Fruit fly (Drosophila melanogaster) whole organism, embryonic: ENCODE data around the gene pbl.

Experiments used
- B-H1 ChIP-seq: fragments of 200-800 bp; sonication (Bioruptor generic); IDR thresholded peaks from 3 replicates; pipeline ENCODE4 v1.3.6; 2022; ENCODE audit warnings: missing biosample characterization, missing genetic modification characterization
- CG10565 ChIP-seq: fragments of 200-800 bp; sonication (Bioruptor generic); optimal IDR thresholded peaks from 3 replicates; lab custom pipeline; 2016; ENCODE audit warnings: missing biosample characterization, mild to moderate bottlenecking, missing genetic modification characterization
- CG10979 ChIP-seq: fragments of 200-800 bp; sonication (Bioruptor generic); optimal IDR thresholded peaks from 2 replicates; lab custom pipeline; 2018; ENCODE audit warnings: missing biosample characterization, mild to moderate bottlenecking, missing genetic modification characterization, moderate library complexity
- CG13894 ChIP-seq: fragments of 200-800 bp; sonication (Bioruptor generic); optimal IDR thresholded peaks from 3 replicates; lab custom pipeline; 2018; ENCODE audit warnings: missing biosample characterization, mild to moderate bottlenecking, missing genetic modification characterization, moderate library complexity
- CG1529 ChIP-seq: fragments of 200-800 bp; sonication (Bioruptor generic); optimal IDR thresholded peaks from 3 replicates; lab custom pipeline; 2018; ENCODE audit warnings: missing biosample characterization, missing genetic modification characterization
- CG17802 ChIP-seq: fragments of 200-800 bp; sonication (Bioruptor generic); optimal IDR thresholded peaks from 2 replicates; lab custom pipeline; 2018; ENCODE audit warnings: missing biosample characterization, mild to moderate bottlenecking, missing genetic modification characterization, moderate library complexity
- CG18619 ChIP-seq: fragments of 200-800 bp; sonication (Bioruptor generic); optimal IDR thresholded peaks from 3 replicates; lab custom pipeline; 2017; ENCODE audit warnings: missing biosample characterization, mild to moderate bottlenecking, missing genetic modification characterization
- CG2116 ChIP-seq: fragments of 200-800 bp; sonication (Bioruptor generic); optimal IDR thresholded peaks from 3 replicates; lab custom pipeline; 2018; ENCODE audit warnings: missing biosample characterization, mild to moderate bottlenecking, missing genetic modification characterization
- CG31388 ChIP-seq: fragments of 200-800 bp; sonication (Bioruptor generic); optimal IDR thresholded peaks from 2 replicates; lab custom pipeline; 2016; ENCODE audit warnings: missing biosample characterization, missing genetic modification characterization
- CG32532 ChIP-seq: fragments of 200-800 bp; sonication (Bioruptor generic); IDR thresholded peaks from 2 replicates; pipeline ENCODE4 v1.3.6; 2022; ENCODE audit warnings: missing biosample characterization, missing genetic modification characterization
- CG3838 ChIP-seq: fragments of 200-800 bp; sonication (Bioruptor generic); optimal IDR thresholded peaks from 3 replicates; lab custom pipeline; 2016; ENCODE audit warnings: missing biosample characterization, missing genetic modification characterization
- CG3847 ChIP-seq: fragments of 200-800 bp; sonication (Bioruptor generic); IDR thresholded peaks from 2 replicates; pipeline ENCODE4 v1.3.6; 2022; ENCODE audit warnings: missing biosample characterization, missing genetic modification characterization
- CG43689 ChIP-seq: fragments of 200-800 bp; sonication (Bioruptor generic); IDR thresholded peaks from 2 replicates; pipeline ENCODE4 v1.3.6; 2022; ENCODE audit warnings: missing biosample characterization, missing genetic modification characterization
- CG6689 ChIP-seq: fragments of 200-800 bp; sonication (Bioruptor generic); IDR thresholded peaks from 2 replicates; pipeline ENCODE4 v1.3.6; 2022; ENCODE audit warnings: missing biosample characterization, missing genetic modification characterization
- CG9797 ChIP-seq: fragments of 200-800 bp; sonication (Bioruptor generic); optimal IDR thresholded peaks from 3 replicates; lab custom pipeline; 2018; ENCODE audit warnings: missing biosample characterization, mild to moderate bottlenecking, missing genetic modification characterization
- CHES-1-like ChIP-seq: fragments of 200-800 bp; sonication (Bioruptor generic); optimal IDR thresholded peaks from 2 replicates; lab custom pipeline; 2016; ENCODE audit warnings: missing biosample characterization, missing genetic modification characterization
- CTCF ChIP-seq: fragments of 200-800 bp; sonication (Bioruptor generic); optimal IDR thresholded peaks from 2 replicates; lab custom pipeline; 2017; ENCODE audit warnings: missing biosample characterization, mild to moderate bottlenecking, missing genetic modification characterization, moderate library complexity
- Dref ChIP-seq: fragments of 200-800 bp; sonication (Bioruptor generic); IDR thresholded peaks from 2 replicates; pipeline ENCODE4 v1.3.6; 2022; ENCODE audit warnings: missing biosample characterization, missing genetic modification characterization
- Fer1 ChIP-seq: fragments of 200-800 bp; sonication (Bioruptor generic); optimal IDR thresholded peaks from 2 replicates; lab custom pipeline; 2017; ENCODE audit warnings: missing biosample characterization, mild to moderate bottlenecking, missing genetic modification characterization
- Hr3 ChIP-seq: fragments of 200-800 bp; sonication (Bioruptor generic); optimal IDR thresholded peaks from 3 replicates; lab custom pipeline; 2016; ENCODE audit warnings: missing biosample characterization, missing genetic modification characterization
- Hsf ChIP-seq: fragments of 200-800 bp; sonication (Bioruptor generic); optimal IDR thresholded peaks from 3 replicates; lab custom pipeline; 2016; ENCODE audit warnings: missing biosample characterization, missing genetic modification characterization
- Jarid2 ChIP-seq: fragments of 200-800 bp; sonication (Bioruptor generic); optimal IDR thresholded peaks from 3 replicates; lab custom pipeline; 2017; ENCODE audit warnings: mild to moderate bottlenecking, missing biosample characterization, missing genetic modification reagents, missing genetic modification characterization
- Lpt ChIP-seq: fragments of >200 bp; optimal IDR thresholded peaks from 2 replicates; lab custom pipeline; 2018; ENCODE audit warnings: missing biosample characterization, missing genetic modification characterization
- NK7.1 ChIP-seq: fragments of 200-800 bp; sonication (Bioruptor generic); optimal IDR thresholded peaks from 3 replicates; lab custom pipeline; 2016; ENCODE audit warnings: missing biosample characterization, missing genetic modification characterization
- Nf-YB ChIP-seq: fragments of 200-800 bp; sonication (Bioruptor generic); optimal IDR thresholded peaks from 3 replicates; lab custom pipeline; 2019; ENCODE audit warnings: missing biosample characterization, mild to moderate bottlenecking, missing genetic modification characterization, moderate library complexity
- Ssrp ChIP-seq: fragments of 200-800 bp; sonication (Bioruptor generic); optimal IDR thresholded peaks from 2 replicates; lab custom pipeline; 2018; ENCODE audit warnings: missing biosample characterization, mild to moderate bottlenecking, missing genetic modification characterization, moderate library complexity
- Xbp1 ChIP-seq: fragments of 200-800 bp; sonication (Bioruptor generic); optimal IDR thresholded peaks from 3 replicates; lab custom pipeline; 2016; ENCODE audit warnings: missing biosample characterization, mild to moderate bottlenecking, missing genetic modification characterization
- amos ChIP-seq: fragments of 200-800 bp; sonication (Bioruptor generic); IDR thresholded peaks from 2 replicates; pipeline ENCODE4 v1.3.6; 2022; ENCODE audit warnings: missing biosample characterization, missing genetic modification characterization; ENCODE audit not compliant: partially characterized antibody
- ash1 ChIP-seq: fragments of 200-800 bp; sonication (Bioruptor generic); optimal IDR thresholded peaks from 2 replicates; lab custom pipeline; 2018; ENCODE audit warnings: missing biosample characterization, mild to moderate bottlenecking, missing genetic modification characterization
- chif ChIP-seq, 2 experiments: fragments of 200-800 bp; sonication (Bioruptor generic); optimal IDR thresholded peaks; 3 replicates each; lab custom pipeline; 2016; ENCODE audit warnings: missing biosample characterization in 2 of 2, missing genetic modification characterization in 2 of 2
- chm ChIP-seq: fragments of 200-800 bp; sonication (Bioruptor generic); IDR thresholded peaks from 2 replicates; pipeline ENCODE4 v1.3.6; 2022; ENCODE audit warnings: missing biosample characterization, missing genetic modification characterization
- corto ChIP-seq: fragments of 200-800 bp; sonication (Bioruptor generic); optimal IDR thresholded peaks from 2 replicates; lab custom pipeline; 2016; ENCODE audit warnings: missing biosample characterization, mild to moderate bottlenecking, missing genetic modification characterization, moderate library complexity
- crc ChIP-seq: fragments of 200-800 bp; sonication (Bioruptor generic); optimal IDR thresholded peaks from 2 replicates; lab custom pipeline; 2016; ENCODE audit warnings: missing biosample characterization, missing genetic modification characterization
- dmrt11E ChIP-seq: fragments of 200-800 bp; sonication (Bioruptor generic); optimal IDR thresholded peaks from 3 replicates; lab custom pipeline; 2018; ENCODE audit warnings: missing biosample characterization, mild to moderate bottlenecking, missing genetic modification characterization, moderate library complexity
- fu2 ChIP-seq: fragments of 200-800 bp; sonication (Bioruptor generic); optimal IDR thresholded peaks from 2 replicates; lab custom pipeline; 2016; ENCODE audit warnings: missing biosample characterization, missing genetic modification characterization
- gfzf ChIP-seq: fragments of 200-800 bp; sonication (Bioruptor generic); optimal IDR thresholded peaks from 2 replicates; lab custom pipeline; 2016; ENCODE audit warnings: missing biosample characterization, mild to moderate bottlenecking, missing genetic modification characterization, moderate library complexity
- h ChIP-seq: fragments of >200 bp; optimal IDR thresholded peaks from 2 replicates; lab custom pipeline; 2017
- ind ChIP-seq: fragments of 200-800 bp; sonication (Bioruptor generic); optimal IDR thresholded peaks from 3 replicates; lab custom pipeline; 2016; ENCODE audit warnings: missing biosample characterization, missing genetic modification characterization
- kah ChIP-seq: fragments of 200-800 bp; sonication (Bioruptor generic); optimal IDR thresholded peaks from 2 replicates; lab custom pipeline; 2018; ENCODE audit warnings: missing biosample characterization, mild to moderate bottlenecking, missing genetic modification characterization
- kay ChIP-seq: fragments of 200-800 bp; sonication (Bioruptor generic); optimal IDR thresholded peaks from 2 replicates; lab custom pipeline; 2016; ENCODE audit warnings: missing biosample characterization, missing genetic modification characterization
- lab ChIP-seq: fragments of 200-800 bp; sonication (Bioruptor generic); optimal IDR thresholded peaks from 3 replicates; lab custom pipeline; 2017; ENCODE audit warnings: missing biosample characterization, missing genetic modification characterization, mild to moderate bottlenecking, moderate library complexity, missing genetic modification reagents
- lmd ChIP-seq: fragments of 200-800 bp; sonication (Bioruptor generic); IDR thresholded peaks from 2 replicates; pipeline ENCODE4 v1.3.6; 2022; ENCODE audit warnings: missing biosample characterization, missing genetic modification characterization
- maf-S ChIP-seq: fragments of 200-800 bp; sonication (Bioruptor generic); optimal IDR thresholded peaks from 2 replicates; lab custom pipeline; 2016; ENCODE audit warnings: missing biosample characterization, missing genetic modification characterization
- nerfin-1 ChIP-seq: fragments of 200-800 bp; sonication (Bioruptor generic); optimal IDR thresholded peaks from 3 replicates; lab custom pipeline; 2019; ENCODE audit warnings: missing biosample characterization, mild to moderate bottlenecking, missing genetic modification characterization, moderate library complexity
- pho ChIP-seq: fragments of 200-800 bp; sonication (Bioruptor generic); optimal IDR thresholded peaks from 2 replicates; lab custom pipeline; 2016; ENCODE audit warnings: missing biosample characterization, missing genetic modification characterization
- pnt ChIP-seq: fragments of 200-800 bp; sonication (Bioruptor generic); optimal IDR thresholded peaks from 3 replicates; lab custom pipeline; 2016; ENCODE audit warnings: missing biosample characterization, missing genetic modification characterization
- slp2 ChIP-seq: fragments of 200-800 bp; sonication (Bioruptor generic); optimal IDR thresholded peaks from 2 replicates; lab custom pipeline; 2016; ENCODE audit warnings: missing biosample characterization, missing genetic modification characterization
- tap ChIP-seq: fragments of 200-800 bp; optimal IDR thresholded peaks from 3 replicates; lab custom pipeline; 2019; ENCODE audit warnings: missing biosample characterization, mild to moderate bottlenecking, missing genetic modification characterization, moderate library complexity
- toy ChIP-seq: fragments of 200-800 bp; sonication (Bioruptor generic); IDR thresholded peaks from 2 replicates; pipeline ENCODE4 v1.3.6; 2022; ENCODE audit warnings: missing biosample characterization, missing genetic modification characterization
- twi ChIP-seq: fragments of 200-800 bp; optimal IDR thresholded peaks from 2 replicates; lab custom pipeline; 2019; ENCODE audit warnings: missing biosample characterization, mild to moderate bottlenecking, missing genetic modification characterization, moderate library complexity
- unc-4 ChIP-seq: fragments of 200-800 bp; sonication (Bioruptor generic); IDR thresholded peaks from 2 replicates; pipeline ENCODE4 v1.3.6; 2022; ENCODE audit warnings: missing biosample characterization, missing genetic modification characterization; ENCODE audit not compliant: partially characterized antibody

The pbl gene

DNA sequence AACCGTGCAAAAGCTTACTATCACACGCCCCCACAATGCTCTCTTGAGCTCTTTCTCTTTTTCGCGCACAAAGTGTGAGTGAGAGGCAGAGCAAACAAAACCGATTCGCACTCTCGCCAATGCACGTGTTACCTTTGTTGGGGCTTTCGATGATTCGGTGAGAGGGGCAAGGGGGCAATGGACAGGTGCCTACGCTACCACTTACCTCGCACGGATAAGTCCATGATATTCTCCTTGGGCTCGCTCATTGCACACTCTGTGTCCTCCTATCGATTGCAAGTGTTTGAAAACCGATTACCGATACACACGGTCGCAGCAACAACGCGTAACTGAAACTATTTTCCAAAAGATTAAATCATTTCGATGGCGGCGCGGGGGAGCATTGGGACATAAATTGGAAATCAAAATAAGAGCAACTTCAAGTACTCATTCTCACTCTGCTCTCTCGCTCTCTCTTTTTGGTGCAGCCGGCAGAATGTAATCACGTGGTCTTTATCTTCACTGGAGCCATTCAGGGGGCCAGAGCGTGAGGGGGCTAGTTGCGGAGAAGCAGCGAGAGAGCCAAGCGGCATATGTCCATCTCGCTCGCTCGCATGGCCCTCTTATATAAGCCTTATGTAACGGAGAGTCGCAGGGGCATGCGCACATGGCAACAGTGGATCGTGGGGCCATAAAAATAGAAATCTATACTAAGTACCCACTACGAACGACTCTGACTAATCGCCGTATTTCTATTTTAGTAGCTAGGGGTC lies 44.5 kb downstream of the pbl start, which contains the start of gene Pdp1 (continued):
- TF ChIP-seq tap (tag; lab: Kevin White, UChicago) (peak; percentile 42), CTCF (GFP tag; lab: Kevin White, UChicago) (no peak), kay (GFP tag; lab: Kevin White, UChicago) (no peak), ind (GFP tag; lab: Kevin White, UChicago) (no peak), CG2116 (peak; percentile 86), Lpt (GFP tag; lab: Kevin White, UChicago) (no peak), twi (tag; lab: Kevin White, UChicago) (peak; percentile 3), amos (GFP tag; lab: Robert Waterston, UW) (no peak; the same call in 1 of the 2 replicates), nerfin-1 (peak; percentile 3), unc-4 (peak; percentile 28; the same call in 1 of the 2 replicates), B-H1 (GFP tag; lab: Robert Waterston, UW) (no peak; the same call in 2 of the 3 replicates), slp2 (GFP tag; lab: Kevin White, UChicago) (no peak), Hsf (GFP tag; lab: Kevin White, UChicago) (no peak), maf-S (GFP tag; lab: Kevin White, UChicago) (no peak), NK7.1 (GFP tag; lab: Kevin White, UChicago) (no peak), toy (GFP tag; lab: Robert Waterston, UW) (no peak), Dref (GFP tag; lab: Robert Waterston, UW) (peak; percentile 50), pho (no peak), kah (GFP tag; lab: Kevin White, UChicago) (peak; percentile 53), Jarid2 (GFP tag; lab: Kevin White, UChicago) (no peak), Ssrp (tag; lab: Kevin White, UChicago) (no peak), CG1529 (no peak), CG6689 (GFP tag; lab: Robert Waterston, UW) (no peak), crc (GFP tag; lab: Kevin White, UChicago) (no peak), CG32532 (GFP tag; lab: Robert Waterston, UW) (peak; percentile 57), ash1 (GFP tag; lab: Kevin White, UChicago) (no peak), Xbp1 (no peak), CG10979 (tag; lab: Kevin White, UChicago) (no peak), CG43689 (GFP tag; lab: Robert Waterston, UW) (no peak), CG17802 (tag; lab: Kevin White, UChicago) (no peak), CG3847 (GFP tag; lab: Robert Waterston, UW) (no peak), dmrt11E (tag; lab: Kevin White, UChicago) (no peak), h (lab: Kevin White, UChicago) (no peak), CG10565 (GFP tag; lab: Kevin White, UChicago) (no peak), CG9797 (GFP tag; lab: Kevin White, UChicago) (no peak), Nf-YB (GFP tag; lab: Kevin White, UChicago) (no peak), gfzf (GFP tag; lab: Kevin White, UChicago) (no peak), CG18619 (GFP tag; lab: Kevin White, UChicago) (no peak), fu2 (no peak), corto (no peak), CG3838 (GFP tag; lab: Kevin White, UChicago) (no peak), CG31388 (GFP tag; lab: Kevin White, UChicago) (no peak), Hr3 (GFP tag; lab: Kevin White, UChicago) (no peak), Fer1 (GFP tag; lab: Kevin White, UChicago) (no peak), CG13894 (tag; lab: Kevin White, UChicago) (peak; percentile 27), pnt (no peak), lmd (GFP tag; lab: Robert Waterston, UW) (no peak), chif (GFP tag; optimal IDR thresholded peaks at IDR 0.05; lab: Kevin White, UChicago) (no peak), lab (no peak), CHES-1-like (GFP tag; lab: Kevin White, UChicago) (no peak), chm (GFP tag; lab: Robert Waterston, UW) (peak; percentile 48; the same call in 1 of the 2 replicates)
